Worm (Caenorhabditis elegans) whole organism, L3 larva: Measurements from ENCODE around the gene F41E6.7.

ENCODE experiments used
- ceh-28 ChIP-seq: fragments of 150-350 bp; optimal IDR thresholded peaks from 2 replicates; lab custom pipeline; 2014; ENCODE audit warnings: missing biosample characterization, missing genetic modification reagents, missing genetic modification characterization
- nhr-67 ChIP-seq: fragments of 150-350 bp; optimal IDR thresholded peaks from 2 replicates; lab custom pipeline; 2014; ENCODE audit warnings: missing biosample characterization, missing genetic modification characterization

DNA sequence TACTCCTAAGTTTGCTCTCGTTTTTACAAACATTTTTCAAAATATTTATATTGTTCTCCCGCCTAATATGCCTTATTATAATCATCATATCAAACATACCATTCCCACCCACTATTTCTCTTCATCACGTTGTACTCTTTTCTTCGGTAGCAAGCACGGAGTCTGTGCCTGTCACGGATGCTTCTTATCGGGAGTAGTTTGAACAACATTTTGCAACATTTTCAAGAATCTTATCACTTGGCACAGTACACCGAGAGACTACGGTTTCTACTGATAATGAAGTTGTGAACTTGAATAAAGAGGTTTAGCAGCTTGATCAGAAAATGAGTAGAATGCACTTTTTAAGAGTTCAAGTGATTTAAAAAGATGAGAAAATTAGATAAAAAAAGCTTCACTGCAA lies 49.2 kb upstream of the F41E6.7 start:
- TF ChIP-seq ceh-28 (tag; lab: Kevin White, UChicago) (no peak), nhr-67 (tag; lab: Kevin White, UChicago) (no peak)
